Worm (Caenorhabditis elegans): ENCODE measurements around the gene mocs-1.

mocs-1 gene

ce11 chrX:15389853-15390252, 50.7 kb downstream of the mocs-1 start:
- TF ChIP-seq hmg-11 (tag; optimal IDR thresholded peaks at IDR 0.05): no peak
- TF ChIP-seq fkh-10 (GFP tag; optimal IDR thresholded peaks at IDR 0.05): no peak
- peak; percentile 79 for TF ChIP-seq nhr-11 (tag; optimal IDR thresholded peaks at IDR 0.05)
- no peak for TF ChIP-seq nhr-23 (tag; optimal IDR thresholded peaks at IDR 0.05)
- no peak for TF ChIP-seq lin-15B (tag; optimal IDR thresholded peaks at IDR 0.05)
- TF ChIP-seq ama-1 (optimal IDR thresholded peaks at IDR 0.05): no peak
- no peak for TF ChIP-seq nhr-237 (tag; optimal IDR thresholded peaks at IDR 0.05)
- no peak for TF ChIP-seq unc-62 (GFP tag; optimal IDR thresholded peaks at IDR 0.05)

DNA sequence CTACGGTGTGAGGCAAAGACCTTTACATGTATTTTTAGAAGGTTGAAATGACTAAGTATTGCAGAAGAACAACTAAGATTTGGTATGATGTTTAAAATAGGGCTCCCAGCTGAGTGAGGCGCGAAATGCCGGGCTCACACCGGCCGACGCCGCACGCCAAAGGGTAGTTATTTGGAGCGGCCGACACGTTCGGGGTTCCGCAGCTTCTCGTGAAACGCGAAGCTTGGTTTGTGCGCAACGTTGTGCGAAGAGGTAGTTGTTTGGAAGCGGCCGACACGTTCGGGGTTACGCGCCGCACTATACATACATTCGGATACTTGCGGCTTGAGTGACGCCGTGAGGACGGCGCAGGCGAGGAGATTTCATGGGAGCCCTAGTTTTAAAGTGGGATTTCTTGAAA, 52.3 kb downstream of the mocs-1 start:
- TF ChIP-seq unc-39 (tag; optimal IDR thresholded peaks at IDR 0.05) (no peak), snpc-4 (tag; optimal IDR thresholded peaks at IDR 0.05) (peak; percentile 28), ceh-82 (tag; optimal IDR thresholded peaks at IDR 0.05) (no peak), egl-5 (tag; optimal IDR thresholded peaks at IDR 0.05) (no peak)

DNA sequence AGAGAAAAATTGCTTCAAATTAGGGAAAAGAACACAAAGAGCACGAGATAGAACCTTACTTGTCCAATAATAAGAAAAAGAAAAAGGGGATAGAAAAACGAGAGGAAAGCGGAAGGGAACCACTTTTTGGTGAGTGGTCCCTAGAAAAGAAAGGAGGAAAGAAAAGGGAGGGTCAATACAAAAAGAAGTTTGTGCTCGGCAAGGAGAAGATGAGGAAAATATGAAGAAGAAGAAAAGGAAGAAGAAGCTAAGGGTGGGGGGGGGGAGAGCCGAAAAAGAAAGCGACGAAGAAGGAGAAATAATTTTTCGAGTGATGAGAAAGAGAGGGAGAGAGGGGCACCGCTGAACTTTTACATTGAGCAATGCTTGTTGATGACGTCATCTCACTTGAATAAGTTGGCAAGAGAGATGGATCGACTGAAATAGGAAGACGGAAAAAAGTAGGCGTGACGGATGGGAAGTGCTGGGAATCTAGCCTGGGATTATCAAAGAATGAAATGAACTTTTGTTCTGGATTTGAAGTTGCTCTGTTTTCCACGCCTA, 54.7 kb downstream of the mocs-1 start:
- TF ChIP-seq fkh-2 (tag; optimal IDR thresholded peaks at IDR 0.05) (no peak), ceh-28 (tag; optimal IDR thresholded peaks at IDR 0.05) (peak; percentile 25), lin-39 (tag; optimal IDR thresholded peaks at IDR 0.05) (peak; percentile 72), fkh-10 (GFP tag; optimal IDR thresholded peaks at IDR 0.05) (peak; percentile 74), pqm-1 (tag; optimal IDR thresholded peaks at IDR 0.05) (no peak), nhr-237 (tag; optimal IDR thresholded peaks at IDR 0.05) (no peak), R02D3.7 (tag; optimal IDR thresholded peaks at IDR 0.05) (no peak), ceh-82 (tag; optimal IDR thresholded peaks at IDR 0.05) (no peak), hmg-11 (tag; optimal IDR thresholded peaks at IDR 0.05) (peak; percentile 55), nhr-43 (tag; optimal IDR thresholded peaks at IDR 0.05; ENCODE audit: poor library complexity, severe bottlenecking) (no peak), nhr-77 (tag; optimal IDR thresholded peaks at IDR 0.05) (no peak), tbx-2 (tag; optimal IDR thresholded peaks at IDR 0.05) (peak; percentile 49), mdl-1 (tag; optimal IDR thresholded peaks at IDR 0.05) (no peak), elt-1 (tag; optimal IDR thresholded peaks at IDR 0.05) (no peak), nfya-1 (tag; optimal IDR thresholded peaks at IDR 0.05; ENCODE audit: insufficient read depth) (peak; percentile 40), lsy-12 (tag; optimal IDR thresholded peaks at IDR 0.05) (no peak), snpc-4 (tag; optimal IDR thresholded peaks at IDR 0.05) (peak; percentile 22), unc-62 (GFP tag; optimal IDR thresholded peaks at IDR 0.05) (peak; percentile 39), zag-1 (tag; optimal IDR thresholded peaks at IDR 0.05) (peak; percentile 31), ZK546.5 (tag; optimal IDR thresholded peaks at IDR 0.05) (no peak)

All from whole organism, L3 larva.